Worm (Caenorhabditis elegans) whole organism, L4 larva: ENCODE measurements around the gene C30G4.2.

Source experiments
- D1046.2 ChIP-seq: fragments of 200-800 bp; sonication (Bioruptor generic); IDR thresholded peaks from 2 replicates; pipeline ENCODE4 v1.3.6; 2022; ENCODE audit warnings: missing genetic modification characterization, missing compliant biosample characterization
- F49E8.2 ChIP-seq: sonication (generic microtip); optimal IDR thresholded peaks from 2 replicates; lab custom pipeline; 2016; ENCODE audit warnings: missing compliant biosample characterization, mild to moderate bottlenecking, missing genetic modification characterization, borderline replicate concordance
- R02D3.7 ChIP-seq: fragments of 150-350 bp; sonication (generic microtip); optimal IDR thresholded peaks from 3 replicates; lab custom pipeline; 2014; ENCODE audit warnings: missing biosample characterization, missing genetic modification characterization
- Y48G9A.11 ChIP-seq: fragments of 200-800 bp; sonication (Bioruptor generic); IDR thresholded peaks from 2 replicates; pipeline ENCODE4 v1.3.6; 2022; ENCODE audit warnings: missing genetic modification reagents, missing genetic modification characterization, missing compliant biosample characterization
- Y5F2A.4 ChIP-seq: fragments of 200-800 bp; sonication (Bioruptor generic); optimal IDR thresholded peaks from 2 replicates; lab custom pipeline; 2018; ENCODE audit warnings: mild to moderate bottlenecking, missing genetic modification characterization, missing compliant biosample characterization
- Y75B8A.6 ChIP-seq: fragments of 200-800 bp; sonication (Bioruptor generic); IDR thresholded peaks from 2 replicates; pipeline ENCODE4 v1.3.6; 2022; ENCODE audit warnings: missing genetic modification reagents, missing genetic modification characterization, missing compliant biosample characterization
- ama-1 ChIP-seq: fragments of 150-350 bp; optimal IDR thresholded peaks from 2 replicates; lab custom pipeline; 2014; ENCODE audit warnings: inconsistent platforms, mixed read lengths
- ceh-20 ChIP-seq: fragments of 200-800 bp; sonication (Bioruptor generic); IDR thresholded peaks from 2 replicates; pipeline ENCODE4 v1.3.6; 2022; ENCODE audit warnings: missing genetic modification reagents, missing genetic modification characterization, missing compliant biosample characterization
- ceh-28 ChIP-seq: fragments of 150-350 bp; optimal IDR thresholded peaks from 2 replicates; lab custom pipeline; 2014; ENCODE audit warnings: missing biosample characterization, missing genetic modification reagents, missing genetic modification characterization
- ceh-44 ChIP-seq: fragments of 200-800 bp; sonication (Bioruptor generic); IDR thresholded peaks from 2 replicates; pipeline ENCODE4 v1.3.6; 2022; ENCODE audit warnings: missing genetic modification reagents, missing genetic modification characterization, missing compliant biosample characterization
- daf-12 ChIP-seq: fragments of 150-350 bp; optimal IDR thresholded peaks from 2 replicates; lab custom pipeline; 2014; ENCODE audit warnings: missing biosample characterization, missing genetic modification reagents, missing genetic modification characterization
- daf-8 ChIP-seq: fragments of 200-800 bp; sonication (Bioruptor generic); IDR thresholded peaks from 2 replicates; pipeline ENCODE4 v1.3.6; 2022; ENCODE audit warnings: missing genetic modification characterization, missing compliant biosample characterization
- dmd-6 ChIP-seq: fragments of 200-800 bp; sonication (Bioruptor generic); IDR thresholded peaks from 2 replicates; pipeline ENCODE4 v1.3.6; 2022; ENCODE audit warnings: missing genetic modification reagents, missing genetic modification characterization, missing compliant biosample characterization
- dve-1 ChIP-seq: sonication (generic microtip); optimal IDR thresholded peaks from 2 replicates; lab custom pipeline; 2017; ENCODE audit warnings: antibody characterized with exemption, mild to moderate bottlenecking, missing genetic modification characterization, missing compliant biosample characterization; ENCODE audit not compliant: insufficient read depth
- hif-1 ChIP-seq, 2 experiments: sonication (generic microtip); optimal IDR thresholded peaks; 2 replicates each; lab custom pipeline; 2016 to 2017; ENCODE audit warnings: missing compliant biosample characterization in 2 of 2, missing genetic modification characterization in 2 of 2, missing genetic modification reagents in 2 of 2, missing genotype in 2 of 2, mild to moderate bottlenecking in 1 of 2
- hmg-1.1 ChIP-seq: fragments of 200-800 bp; sonication (Bioruptor generic); IDR thresholded peaks from 2 replicates; pipeline ENCODE4 v1.3.6; 2022; ENCODE audit warnings: missing genetic modification reagents, missing genetic modification characterization, missing compliant biosample characterization
- lin-13 ChIP-seq: fragments of 150-350 bp; optimal IDR thresholded peaks from 2 replicates; lab custom pipeline; 2014; ENCODE audit warnings: missing biosample characterization, missing genetic modification reagents, missing genetic modification characterization
- lin-39 ChIP-seq: fragments of 150-350 bp; optimal IDR thresholded peaks from 2 replicates; lab custom pipeline; 2014; ENCODE audit warnings: missing biosample characterization, missing genetic modification reagents, missing genetic modification characterization
- lir-3 ChIP-seq: sonication (generic microtip); optimal IDR thresholded peaks from 2 replicates; lab custom pipeline; 2016; ENCODE audit warnings: mild to moderate bottlenecking, missing genetic modification characterization, missing compliant biosample characterization
- lsy-2 ChIP-seq, 2 experiments: fragments of 150-350 bp in 1 of 2; sonication (generic microtip) in 1 of 2; optimal IDR thresholded peaks; 2 replicates each; lab custom pipeline; 2014 to 2017; ENCODE audit warnings: missing biosample characterization in 2 of 2, missing genetic modification characterization in 2 of 2
- madf-9 ChIP-seq: fragments of 200-800 bp; sonication (Bioruptor generic); conservative IDR thresholded peaks from 2 replicates; pipeline ENCODE4 v1.3.6; 2022; ENCODE audit warnings: missing genetic modification reagents, missing genetic modification characterization, missing compliant biosample characterization
- mep-1 ChIP-seq: fragments of 150-350 bp; sonication (generic microtip); optimal IDR thresholded peaks from 3 replicates; lab custom pipeline; 2014; ENCODE audit warnings: missing biosample characterization, missing genetic modification characterization
- mes-2 ChIP-seq: sonication (generic microtip); optimal IDR thresholded peaks from 2 replicates; lab custom pipeline; 2016; ENCODE audit warnings: missing genotype, mild to moderate bottlenecking, missing genetic modification characterization, missing compliant biosample characterization; ENCODE audit not compliant: poor library complexity, severe bottlenecking
- mxl-3 ChIP-seq: fragments of 200-800 bp; sonication (Bioruptor generic); optimal IDR thresholded peaks from 2 replicates; lab custom pipeline; 2018; ENCODE audit warnings: mild to moderate bottlenecking, missing genetic modification characterization, missing compliant biosample characterization
- nhr-10 ChIP-seq: fragments of 150-350 bp; optimal IDR thresholded peaks from 2 replicates; lab custom pipeline; 2014; ENCODE audit warnings: missing biosample characterization, missing genetic modification characterization
- nhr-11 ChIP-seq: fragments of 150-350 bp; optimal IDR thresholded peaks from 2 replicates; lab custom pipeline; 2014; ENCODE audit warnings: missing biosample characterization, missing genetic modification characterization
- nhr-25 ChIP-seq: sonication (generic microtip); optimal IDR thresholded peaks from 2 replicates; lab custom pipeline; 2017; ENCODE audit warnings: missing genetic modification characterization, mild to moderate bottlenecking, missing compliant biosample characterization, antibody characterized with exemption, moderate library complexity, borderline replicate concordance; ENCODE audit not compliant: insufficient read depth
- nhr-41 ChIP-seq: fragments of 200-800 bp; sonication (Bioruptor generic); IDR thresholded peaks from 2 replicates; pipeline ENCODE4 v1.3.6; 2022; ENCODE audit warnings: missing genetic modification reagents, missing genetic modification characterization, missing compliant biosample characterization
- nhr-48 ChIP-seq: sonication (generic microtip); optimal IDR thresholded peaks from 2 replicates; lab custom pipeline; 2016; ENCODE audit warnings: mild to moderate bottlenecking, missing genetic modification characterization, missing compliant biosample characterization
- nhr-6 ChIP-seq: fragments of 150-350 bp; optimal IDR thresholded peaks from 2 replicates; lab custom pipeline; 2014; ENCODE audit warnings: missing biosample characterization, missing genetic modification characterization
- rbr-2 ChIP-seq: sonication (generic microtip); optimal IDR thresholded peaks from 2 replicates; lab custom pipeline; 2016; ENCODE audit warnings: missing genotype, missing genetic modification characterization, missing compliant biosample characterization
- saeg-2 ChIP-seq: fragments of 200-800 bp; sonication (Bioruptor generic); IDR thresholded peaks from 2 replicates; pipeline ENCODE4 v1.3.6; 2022; ENCODE audit warnings: missing genetic modification reagents, missing genetic modification characterization, missing compliant biosample characterization
- sdz-12 ChIP-seq: fragments of 200-800 bp; sonication (Bioruptor generic); optimal IDR thresholded peaks from 2 replicates; lab custom pipeline; 2018; ENCODE audit warnings: mild to moderate bottlenecking, missing genetic modification characterization, missing compliant biosample characterization
- set-16 ChIP-seq: fragments of 200-800 bp; sonication (Bioruptor generic); IDR thresholded peaks from 2 replicates; pipeline ENCODE4 v1.3.6; 2022; ENCODE audit warnings: missing genetic modification reagents, missing genetic modification characterization, missing compliant biosample characterization
- skn-1 ChIP-seq: fragments of 150-350 bp; optimal IDR thresholded peaks from 2 replicates; lab custom pipeline; 2014; ENCODE audit warnings: missing biosample characterization, missing genetic modification characterization
- snpc-4 ChIP-seq: fragments of 150-350 bp; optimal IDR thresholded peaks from 2 replicates; lab custom pipeline; 2014; ENCODE audit warnings: missing biosample characterization, missing genetic modification characterization
- spr-3 ChIP-seq: fragments of 200-800 bp; sonication (Bioruptor generic); optimal IDR thresholded peaks from 2 replicates; lab custom pipeline; 2018; ENCODE audit warnings: mild to moderate bottlenecking, missing genetic modification characterization, missing compliant biosample characterization
- tra-1 ChIP-seq: fragments of 200-800 bp; sonication (Bioruptor generic); IDR thresholded peaks from 2 replicates; pipeline ENCODE4 v1.3.6; 2022; ENCODE audit warnings: missing genetic modification reagents, missing genetic modification characterization, missing compliant biosample characterization
- unc-39 ChIP-seq: sonication (generic microtip); optimal IDR thresholded peaks from 2 replicates; lab custom pipeline; 2017; ENCODE audit warnings: missing biosample characterization, missing genetic modification characterization
- unc-62 ChIP-seq, 3 experiments: fragments of 150-350 bp in 1 of 3; sonication (generic microtip); optimal IDR thresholded peaks in 2 of 3; peaks in 1 of 3; 1 replicate in 1 of 3; 2 replicates in 2 of 3; lab custom pipeline; 2014 to 2017; ENCODE audit warnings: missing biosample characterization in 3 of 3, missing genetic modification characterization in 3 of 3, missing genetic modification reagents in 3 of 3, missing genotype in 1 of 3
- vab-7 ChIP-seq: fragments of 200-800 bp; sonication (Bioruptor generic); IDR thresholded peaks from 2 replicates; pipeline ENCODE4 v1.3.6; 2022; ENCODE audit warnings: missing genetic modification reagents, missing genetic modification characterization, missing compliant biosample characterization
- zag-1 ChIP-seq: fragments of 150-350 bp; optimal IDR thresholded peaks from 2 replicates; lab custom pipeline; 2014; ENCODE audit warnings: missing biosample characterization, missing genetic modification characterization
- zfp-3 ChIP-seq: fragments of 200-800 bp; sonication (Bioruptor generic); conservative IDR thresholded peaks from 2 replicates; pipeline ENCODE4 v1.3.6; 2022; ENCODE audit warnings: missing genetic modification reagents, missing genetic modification characterization, missing compliant biosample characterization
- zip-2 ChIP-seq: fragments of 150-350 bp; optimal IDR thresholded peaks from 2 replicates; lab custom pipeline; 2014; ENCODE audit warnings: missing biosample characterization, missing genetic modification characterization
- ztf-11 ChIP-seq: fragments of 150-350 bp; optimal IDR thresholded peaks from 2 replicates; lab custom pipeline; 2014; ENCODE audit warnings: missing biosample characterization, missing genetic modification characterization
- ztf-7 ChIP-seq: fragments of 150-350 bp; optimal IDR thresholded peaks from 2 replicates; lab custom pipeline; 2014; ENCODE audit warnings: missing biosample characterization, missing genetic modification characterization

C30G4.2 gene

DNA sequence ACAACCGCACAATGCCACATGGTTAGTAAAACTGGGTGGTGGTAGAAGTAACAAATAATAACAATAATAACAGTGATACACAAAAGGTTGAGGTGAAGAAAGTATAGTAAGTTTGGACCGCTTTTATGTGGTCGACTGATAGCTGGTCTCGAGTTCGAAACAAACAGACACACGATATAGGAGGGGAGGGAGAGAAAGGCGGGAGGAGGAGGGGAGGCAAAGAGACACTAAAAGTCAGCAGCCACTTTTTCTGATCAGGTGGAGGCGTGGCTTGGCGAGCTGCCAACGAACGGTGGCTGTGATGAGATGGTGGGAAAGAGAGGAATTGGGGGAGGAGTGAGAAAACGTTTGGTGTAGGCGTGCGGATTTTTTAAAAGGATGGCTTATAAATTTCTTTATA, 12.9 kb upstream of the C30G4.2 start (continued):
- no peak for TF ChIP-seq sdz-12 (GFP tag; lab: Kevin White, UChicago)
- no peak for TF ChIP-seq zip-2 (tag; lab: Kevin White, UChicago)
- TF ChIP-seq ceh-44 (GFP tag; lab: Robert Waterston, UW): no peak
- no peak for TF ChIP-seq nhr-6
- no peak for TF ChIP-seq lin-13 (GFP tag; lab: Kevin White, UChicago)
- TF ChIP-seq hif-1 (tag; optimal IDR thresholded peaks at IDR 0.05; lab: Kevin White, UChicago): no peak
- TF ChIP-seq lsy-2 (tag; optimal IDR thresholded peaks at IDR 0.05; lab: Kevin White, UChicago): peak in 1 of 2 experiments; percentile 7
- TF ChIP-seq unc-62 (GFP tag; optimal IDR thresholded peaks at IDR 0.05 in 1 of 2; lab: Kevin White, UChicago): no peak
- TF ChIP-seq unc-62 (tag; optimal IDR thresholded peaks at IDR 0.05; lab: Kevin White, UChicago): no peak
- no peak for TF ChIP-seq lin-39 (tag; lab: Kevin White, UChicago)
- TF ChIP-seq tra-1 (GFP tag; lab: Robert Waterston, UW): no peak
- no peak for TF ChIP-seq D1046.2 (GFP tag; lab: Robert Waterston, UW)
- TF ChIP-seq nhr-10 (tag; lab: Kevin White, UChicago): no peak
- no peak for TF ChIP-seq R02D3.7 (tag; lab: Kevin White, UChicago)
- no peak for TF ChIP-seq Y48G9A.11 (GFP tag; lab: Robert Waterston, UW)
- no peak for TF ChIP-seq saeg-2 (GFP tag; lab: Robert Waterston, UW)
- no peak for TF ChIP-seq skn-1 (tag; lab: Kevin White, UChicago)
- no peak for TF ChIP-seq zag-1
- TF ChIP-seq rbr-2 (tag; lab: Kevin White, UChicago): no peak
- no peak for TF ChIP-seq unc-39 (tag; lab: Kevin White, UChicago)
- no peak for TF ChIP-seq daf-12 (tag; lab: Kevin White, UChicago)
- no peak for TF ChIP-seq ztf-11 (tag; lab: Kevin White, UChicago)
- no peak for TF ChIP-seq madf-9 (GFP tag; lab: Robert Waterston, UW)
- TF ChIP-seq mep-1: peak; percentile 14
- no peak for TF ChIP-seq nhr-48
- no peak for TF ChIP-seq F49E8.2 (tag; lab: Kevin White, UChicago)
- TF ChIP-seq spr-3 (GFP tag; lab: Kevin White, UChicago): no peak
- TF ChIP-seq mxl-3 (GFP tag; lab: Kevin White, UChicago): peak; percentile 28
- no peak for TF ChIP-seq ztf-7
- TF ChIP-seq vab-7 (GFP tag; lab: Robert Waterston, UW): no peak
- peak; percentile 7 for TF ChIP-seq nhr-11
- peak; percentile 17 for TF ChIP-seq ama-1 (lab: Kevin White, UChicago)
- TF ChIP-seq nhr-25 (tag; lab: Kevin White, UChicago): no peak
- TF ChIP-seq nhr-41 (GFP tag; lab: Robert Waterston, UW): no peak
- no peak for TF ChIP-seq lir-3 (tag; lab: Kevin White, UChicago)
- peak; percentile 53; the same call in 1 of the 2 replicates for TF ChIP-seq dmd-6 (GFP tag; lab: Robert Waterston, UW)
- no peak for TF ChIP-seq dve-1 (tag; lab: Kevin White, UChicago)
- no peak for TF ChIP-seq ceh-28 (tag; lab: Kevin White, UChicago)
- no peak for TF ChIP-seq mes-2 (tag; lab: Kevin White, UChicago)
- TF ChIP-seq hmg-1.1: no peak
- no peak for TF ChIP-seq snpc-4 (tag; lab: Kevin White, UChicago)
- no peak for TF ChIP-seq zfp-3
- no peak for TF ChIP-seq Y75B8A.6
- TF ChIP-seq Y5F2A.4 (GFP tag; lab: Kevin White, UChicago): no peak
- 0 out of 2 replicates have a peak, but pooled peaks have one; percentile 11 for TF ChIP-seq ceh-20 (GFP tag; lab: Robert Waterston, UW)
- peak; percentile 65 for TF ChIP-seq set-16 (GFP tag; lab: Robert Waterston, UW)
- TF ChIP-seq daf-8 (GFP tag; lab: Robert Waterston, UW): no peak
